Worm (Caenorhabditis elegans): Measurements from ENCODE around the gene cox-15.

DNA sequence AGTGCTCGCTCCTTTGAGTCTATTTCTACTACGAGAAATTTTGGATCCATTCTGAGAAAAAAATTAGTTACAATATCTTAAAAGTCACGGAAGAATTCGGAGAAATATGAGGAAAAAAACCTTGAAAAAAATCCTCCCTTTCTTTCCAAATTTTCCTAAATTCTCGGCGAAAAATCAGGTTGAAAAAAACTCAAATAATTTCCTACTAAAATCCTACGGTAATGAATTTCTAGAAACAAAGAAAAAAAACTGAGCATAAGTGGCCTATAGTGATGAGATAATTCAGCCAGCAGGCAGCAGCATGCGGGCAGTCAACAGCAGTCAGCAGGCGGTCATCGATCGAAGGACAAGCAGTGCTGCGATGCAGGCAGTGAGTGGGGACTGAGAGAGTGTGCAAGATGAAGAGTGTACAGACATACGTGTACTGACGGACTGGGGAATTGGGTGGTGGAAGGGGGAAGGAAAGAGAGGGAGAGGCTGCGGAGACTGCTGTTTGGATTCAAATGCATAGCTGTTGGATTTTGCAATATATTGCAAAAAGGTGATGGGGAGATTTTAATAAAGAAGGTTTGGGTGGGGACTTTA is 49.9 kb downstream of the cox-15 start, which contains the start of gene lir-3:
- TF ChIP-seq dve-1 (tag; optimal IDR thresholded peaks at IDR 0.05; ENCODE audit: insufficient read depth) (no peak), ces-1 (GFP tag; optimal IDR thresholded peaks at IDR 0.05) (no peak), nhr-10 (tag; optimal IDR thresholded peaks at IDR 0.05) (no peak), ceh-28 (tag; optimal IDR thresholded peaks at IDR 0.05) (no peak), fos-1 (tag; optimal IDR thresholded peaks at IDR 0.05) (no peak), egl-27 (tag; optimal IDR thresholded peaks at IDR 0.05) (no peak), vab-7 (GFP tag; IDR thresholded peaks at IDR 0.05) (no peak), ZK546.5 (tag; optimal IDR thresholded peaks at IDR 0.05) (no peak)

Measured in whole organism, L4 larva.